Worm (Caenorhabditis elegans) whole organism, L3 larva: ENCODE data around the gene F10A3.17.

Experiments
- ZK546.5 ChIP-seq: sonication (generic microtip); optimal IDR thresholded peaks from 2 replicates; lab custom pipeline; 2017; ENCODE audit warnings: missing biosample characterization, missing genetic modification characterization
- ama-1 ChIP-seq: fragments of 150-350 bp; optimal IDR thresholded peaks from 2 replicates; lab custom pipeline; 2018
- ceh-16 ChIP-seq: sonication (generic microtip); optimal IDR thresholded peaks from 2 replicates; lab custom pipeline; 2017; ENCODE audit warnings: missing biosample characterization, missing genetic modification characterization
- ceh-28 ChIP-seq: fragments of 150-350 bp; optimal IDR thresholded peaks from 2 replicates; lab custom pipeline; 2014; ENCODE audit warnings: missing biosample characterization, missing genetic modification reagents, missing genetic modification characterization
- ceh-82 ChIP-seq: fragments of 150-350 bp; optimal IDR thresholded peaks from 2 replicates; lab custom pipeline; 2014; ENCODE audit warnings: missing biosample characterization, missing genetic modification characterization
- ceh-9 ChIP-seq: sonication (generic microtip); optimal IDR thresholded peaks from 2 replicates; lab custom pipeline; 2018; ENCODE audit warnings: missing biosample characterization, missing genetic modification characterization
- daf-12 ChIP-seq: fragments of 150-350 bp; optimal IDR thresholded peaks from 2 replicates; lab custom pipeline; 2014; ENCODE audit warnings: missing biosample characterization, missing genetic modification reagents, missing genetic modification characterization
- egl-27 ChIP-seq: sonication (generic microtip); optimal IDR thresholded peaks from 4 replicates; lab custom pipeline; 2017; ENCODE audit warnings: missing biosample characterization, missing genetic modification reagents, missing genetic modification characterization
- egl-5 ChIP-seq: fragments of 150-350 bp; optimal IDR thresholded peaks from 2 replicates; lab custom pipeline; 2017; ENCODE audit warnings: missing biosample characterization, missing genetic modification reagents, missing genetic modification characterization, inconsistent platforms
- elt-1 ChIP-seq: fragments of 150-350 bp; optimal IDR thresholded peaks from 2 replicates; lab custom pipeline; 2014; ENCODE audit warnings: missing biosample characterization, missing genetic modification characterization
- elt-3 ChIP-seq, 3 experiments: fragments of 150-350 bp in 1 of 3; sonication (generic microtip) in 2 of 3; optimal IDR thresholded peaks; 2 replicates in 2 of 3; 4 replicates in 1 of 3; lab custom pipeline; 2014 to 2017; ENCODE audit warnings: missing biosample characterization in 3 of 3, missing genetic modification characterization in 3 of 3
- eor-1 ChIP-seq, 2 experiments: fragments of 150-350 bp; optimal IDR thresholded peaks; 2 replicates each; lab custom pipeline; 2014 to 2018; ENCODE audit warnings: missing biosample characterization in 2 of 2, missing genetic modification characterization in 2 of 2
- fkh-2 ChIP-seq: fragments of 150-350 bp; optimal IDR thresholded peaks from 2 replicates; lab custom pipeline; 2014; ENCODE audit warnings: missing biosample characterization, missing genetic modification reagents, missing genetic modification characterization
- fos-1 ChIP-seq: fragments of 150-350 bp; optimal IDR thresholded peaks from 2 replicates; lab custom pipeline; 2014; ENCODE audit warnings: missing biosample characterization, missing genetic modification characterization
- hmg-11 ChIP-seq: sonication (generic microtip); optimal IDR thresholded peaks from 2 replicates; lab custom pipeline; 2016; ENCODE audit warnings: missing genetic modification characterization, missing compliant biosample characterization
- jun-1 ChIP-seq: fragments of 150-350 bp; optimal IDR thresholded peaks from 2 replicates; lab custom pipeline; 2014; ENCODE audit warnings: missing biosample characterization, missing genetic modification reagents, missing genetic modification characterization
- lin-15B ChIP-seq: fragments of 150-350 bp; optimal IDR thresholded peaks from 2 replicates; lab custom pipeline; 2014; ENCODE audit warnings: missing biosample characterization, missing genetic modification characterization
- mdl-1 ChIP-seq: fragments of 150-350 bp; optimal IDR thresholded peaks from 2 replicates; lab custom pipeline; 2014; ENCODE audit warnings: missing biosample characterization, missing genetic modification characterization
- mml-1 ChIP-seq: fragments of 150-350 bp; sonication (generic microtip); optimal IDR thresholded peaks from 3 replicates; lab custom pipeline; 2014; ENCODE audit warnings: missing biosample characterization, missing genetic modification characterization
- nfya-1 ChIP-seq: sonication (generic microtip); optimal IDR thresholded peaks from 2 replicates; lab custom pipeline; 2017; ENCODE audit warnings: missing genetic modification characterization, mild to moderate bottlenecking, missing compliant biosample characterization, antibody characterized with exemption, moderate library complexity; ENCODE audit not compliant: insufficient read depth
- nhr-237 ChIP-seq: fragments of 150-350 bp; optimal IDR thresholded peaks from 2 replicates; lab custom pipeline; 2014; ENCODE audit warnings: missing biosample characterization, missing genetic modification characterization
- nhr-25 ChIP-seq: sonication (generic microtip); optimal IDR thresholded peaks from 2 replicates; lab custom pipeline; 2017; ENCODE audit warnings: missing biosample characterization, missing genetic modification characterization
- nhr-76 ChIP-seq: fragments of 150-350 bp; sonication (generic microtip); optimal IDR thresholded peaks from 5 replicates; lab custom pipeline; 2014; ENCODE audit warnings: missing biosample characterization, missing genetic modification characterization
- pqm-1 ChIP-seq: fragments of 150-350 bp; optimal IDR thresholded peaks from 2 replicates; lab custom pipeline; 2017; ENCODE audit warnings: missing biosample characterization, missing genetic modification characterization, inconsistent platforms
- sea-2 ChIP-seq: fragments of 150-350 bp; sonication (generic microtip); optimal IDR thresholded peaks from 4 replicates; lab custom pipeline; 2014; ENCODE audit warnings: missing biosample characterization, missing genetic modification reagents, missing genetic modification characterization
- skn-1 ChIP-seq: fragments of 150-350 bp; optimal IDR thresholded peaks from 2 replicates; lab custom pipeline; 2014; ENCODE audit warnings: missing biosample characterization, missing genetic modification characterization
- tbx-2 ChIP-seq: sonication (generic microtip); optimal IDR thresholded peaks from 2 replicates; lab custom pipeline; 2016; ENCODE audit warnings: mild to moderate bottlenecking, missing genetic modification characterization, missing compliant biosample characterization
- unc-62 ChIP-seq: fragments of 150-350 bp; sonication (generic microtip); optimal IDR thresholded peaks from 4 replicates; lab custom pipeline; 2014; ENCODE audit warnings: missing biosample characterization, missing genetic modification reagents, missing genetic modification characterization
- zag-1 ChIP-seq: fragments of 150-350 bp; optimal IDR thresholded peaks from 2 replicates; lab custom pipeline; 2014; ENCODE audit warnings: missing biosample characterization, missing genetic modification characterization
- ztf-4 ChIP-seq: fragments of 150-350 bp; optimal IDR thresholded peaks from 2 replicates; lab custom pipeline; 2014; ENCODE audit warnings: missing biosample characterization, missing genetic modification characterization

F10A3.17 gene

ce11 chrV:16118601-16119000 lies 40.9 kb downstream of the F10A3.17 start, which contains the start of gene str-103:
TSS of gene str-103 (minus strand) at chrV:16118701.
- TF ChIP-seq nhr-237 (tag; lab: Kevin White, UChicago) (no peak), ztf-4 (tag; lab: Kevin White, UChicago) (no peak), egl-5 (tag; lab: Kevin White, UChicago) (no peak), mdl-1 (tag; lab: Kevin White, UChicago) (no peak), mml-1 (tag; lab: Kevin White, UChicago) (no peak), skn-1 (tag; lab: Kevin White, UChicago) (no peak), eor-1 (tag; optimal IDR thresholded peaks at IDR 0.05; lab: Kevin White, UChicago) (no peak), ama-1 (lab: Kevin White, UChicago) (no peak), tbx-2 (tag; lab: Kevin White, UChicago) (no peak), nfya-1 (tag; lab: Kevin White, UChicago) (no peak), ceh-82 (tag; lab: Kevin White, UChicago) (no peak), zag-1 (tag; lab: Kevin White, UChicago) (no peak), sea-2 (GFP tag; lab: Kevin White, UChicago) (no peak), daf-12 (tag; lab: Kevin White, UChicago) (no peak), hmg-11 (tag; lab: Kevin White, UChicago) (no peak), ceh-16 (tag; lab: Kevin White, UChicago) (no peak), nhr-25 (tag; lab: Kevin White, UChicago) (no peak)
- TF ChIP-seq, all 47 proteins: peak for 0

- TF ChIP-seq tbx-2 (tag; lab: Kevin White, UChicago) (no peak), ceh-9 (tag; lab: Kevin White, UChicago) (no peak), ama-1 (lab: Kevin White, UChicago) (no peak), lin-15B (tag; lab: Kevin White, UChicago) (no peak), nhr-76 (no peak), egl-27 (no peak), pqm-1 (tag; lab: Kevin White, UChicago) (no peak), fos-1 (tag; lab: Kevin White, UChicago) (no peak), daf-12 (tag; lab: Kevin White, UChicago) (no peak), hmg-11 (tag; lab: Kevin White, UChicago) (no peak), fkh-2 (no peak), ceh-82 (tag; lab: Kevin White, UChicago) (no peak), jun-1 (tag; lab: Kevin White, UChicago) (no peak), unc-62 (GFP tag; lab: Kevin White, UChicago) (no peak)
Measured at ce11 chrV:16115381-16115780, 44.1 kb downstream of the F10A3.17 start, which contains the start of gene str-25. TSS of gene str-25 (plus strand) at chrV:16115681.

ce11 chrV:16114237-16114636 lies 45.3 kb downstream of the F10A3.17 start, which contains the start of gene srxa-16:
TSS of gene srxa-16 (minus strand) at chrV:16114337.
- TF ChIP-seq elt-3 (tag; optimal IDR thresholded peaks at IDR 0.05; lab: Kevin White, UChicago) (no peak), ZK546.5 (no peak), elt-1 (tag; lab: Kevin White, UChicago) (no peak), ceh-28 (tag; lab: Kevin White, UChicago) (no peak), ztf-4 (tag; lab: Kevin White, UChicago) (no peak), nhr-76 (no peak)
